Worm (Caenorhabditis elegans) whole organism, late embryonic: ENCODE results near the gene dnj-23.

Experiments
- C08G9.2 ChIP-seq: sonication (generic microtip); optimal IDR thresholded peaks from 2 replicates; lab custom pipeline; 2016; ENCODE audit warnings: mild to moderate bottlenecking, missing genetic modification characterization, moderate library complexity, missing compliant biosample characterization
- K02D7.2 ChIP-seq: sonication (generic microtip); optimal IDR thresholded peaks from 2 replicates; lab custom pipeline; 2017; ENCODE audit warnings: mild to moderate bottlenecking, missing genetic modification characterization, missing compliant biosample characterization
- K09A11.1 ChIP-seq: sonication (generic microtip); optimal IDR thresholded peaks from 2 replicates; lab custom pipeline; 2017; ENCODE audit warnings: antibody characterized with exemption, mild to moderate bottlenecking, missing genetic modification characterization, missing compliant biosample characterization; ENCODE audit not compliant: insufficient read depth
- ama-1 ChIP-seq: fragments of 150-350 bp; optimal IDR thresholded peaks from 2 replicates; lab custom pipeline; 2014
- ceh-14 ChIP-seq: sonication (generic microtip); optimal IDR thresholded peaks from 2 replicates; lab custom pipeline; 2016; ENCODE audit warnings: missing genotype, missing genetic modification characterization, missing compliant biosample characterization
- ceh-18 ChIP-seq: sonication (generic microtip); optimal IDR thresholded peaks from 2 replicates; lab custom pipeline; 2016; ENCODE audit warnings: missing genetic modification characterization, missing compliant biosample characterization
- ceh-22 ChIP-seq: sonication (generic microtip); optimal IDR thresholded peaks from 2 replicates; lab custom pipeline; 2017; ENCODE audit warnings: missing biosample characterization, missing genetic modification characterization
- ceh-34 ChIP-seq: sonication (generic microtip); optimal IDR thresholded peaks from 2 replicates; lab custom pipeline; 2016; ENCODE audit warnings: mild to moderate bottlenecking, missing genetic modification characterization, missing compliant biosample characterization
- ceh-48 ChIP-seq: sonication (generic microtip); optimal IDR thresholded peaks from 2 replicates; lab custom pipeline; 2016; ENCODE audit warnings: missing genetic modification characterization, inconsistent platforms, missing compliant biosample characterization
- che-1 ChIP-seq: sonication (generic microtip); optimal IDR thresholded peaks from 2 replicates; lab custom pipeline; 2016; ENCODE audit warnings: mild to moderate bottlenecking, missing genetic modification characterization, missing compliant biosample characterization
- dmd-4 ChIP-seq: sonication (generic microtip); optimal IDR thresholded peaks from 2 replicates; lab custom pipeline; 2016; ENCODE audit warnings: borderline replicate concordance, missing genetic modification characterization, missing compliant biosample characterization
- elt-2 ChIP-seq: sonication (generic microtip); optimal IDR thresholded peaks from 2 replicates; lab custom pipeline; 2016; ENCODE audit warnings: missing genetic modification reagents, missing genetic modification characterization, missing compliant biosample characterization
- elt-4 ChIP-seq: sonication (generic microtip); optimal IDR thresholded peaks from 2 replicates; lab custom pipeline; 2016; ENCODE audit warnings: missing genetic modification characterization, missing compliant biosample characterization
- ets-4 ChIP-seq: sonication (generic microtip); optimal IDR thresholded peaks from 2 replicates; lab custom pipeline; 2016; ENCODE audit warnings: missing genetic modification characterization, missing compliant biosample characterization
- fax-1 ChIP-seq: sonication (generic microtip); optimal IDR thresholded peaks from 2 replicates; lab custom pipeline; 2016; ENCODE audit warnings: missing genotype, missing genetic modification characterization, missing compliant biosample characterization
- gmeb-2 ChIP-seq: sonication (generic microtip); optimal IDR thresholded peaks from 2 replicates; lab custom pipeline; 2016; ENCODE audit warnings: missing genetic modification characterization, inconsistent platforms, missing compliant biosample characterization
- hlh-15 ChIP-seq: sonication (generic microtip); optimal IDR thresholded peaks from 2 replicates; lab custom pipeline; 2016; ENCODE audit warnings: missing genetic modification characterization, missing compliant biosample characterization
- hlh-30 ChIP-seq: sonication (generic microtip); optimal IDR thresholded peaks from 2 replicates; lab custom pipeline; 2017; ENCODE audit warnings: antibody characterized with exemption, missing genetic modification characterization, missing compliant biosample characterization; ENCODE audit not compliant: insufficient read depth
- hlh-8 ChIP-seq: sonication (generic microtip); optimal IDR thresholded peaks from 2 replicates; lab custom pipeline; 2016; ENCODE audit warnings: missing genotype, missing genetic modification characterization, missing compliant biosample characterization
- lim-6 ChIP-seq: sonication (generic microtip); optimal IDR thresholded peaks from 2 replicates; lab custom pipeline; 2016; ENCODE audit warnings: missing genetic modification characterization, missing compliant biosample characterization
- nfya-1 ChIP-seq: sonication (generic microtip); optimal IDR thresholded peaks from 2 replicates; lab custom pipeline; 2017; ENCODE audit warnings: missing genetic modification characterization, mild to moderate bottlenecking, missing compliant biosample characterization, antibody characterized with exemption, moderate library complexity
- nhr-11 ChIP-seq: fragments of 150-350 bp; optimal IDR thresholded peaks from 2 replicates; lab custom pipeline; 2014; ENCODE audit warnings: missing biosample characterization, missing genetic modification characterization
- nhr-232 ChIP-seq: sonication (generic microtip); optimal IDR thresholded peaks from 2 replicates; lab custom pipeline; 2016; ENCODE audit warnings: missing genetic modification characterization, missing compliant biosample characterization
- odd-2 ChIP-seq: sonication (generic microtip); optimal IDR thresholded peaks from 2 replicates; lab custom pipeline; 2017; ENCODE audit warnings: antibody characterized with exemption, mild to moderate bottlenecking, missing genetic modification characterization, missing compliant biosample characterization
- pag-3 ChIP-seq: sonication (generic microtip); optimal IDR thresholded peaks from 2 replicates; lab custom pipeline; 2016; ENCODE audit warnings: missing compliant biosample characterization, missing genetic modification characterization, borderline replicate concordance
- pat-9 ChIP-seq: fragments of 200-800 bp; sonication (Bioruptor generic); optimal IDR thresholded peaks from 2 replicates; lab custom pipeline; 2018; ENCODE audit warnings: mild to moderate bottlenecking, missing genetic modification characterization, moderate library complexity, missing compliant biosample characterization
- pax-1 ChIP-seq: fragments of 150-350 bp; optimal IDR thresholded peaks from 2 replicates; lab custom pipeline; 2014; ENCODE audit warnings: missing biosample characterization, missing genetic modification characterization
- pros-1 ChIP-seq: fragments of 150-350 bp; optimal IDR thresholded peaks from 2 replicates; lab custom pipeline; 2014; ENCODE audit warnings: missing biosample characterization, missing genetic modification reagents, missing genetic modification characterization
- ref-2 ChIP-seq: sonication (generic microtip); optimal IDR thresholded peaks from 2 replicates; lab custom pipeline; 2016; ENCODE audit warnings: missing genetic modification characterization, missing compliant biosample characterization
- sdc-2 ChIP-seq: sonication (generic microtip); optimal IDR thresholded peaks from 2 replicates; lab custom pipeline; 2016; ENCODE audit warnings: missing genotype, missing genetic modification characterization, missing compliant biosample characterization
- sox-2 ChIP-seq: fragments of 200-800 bp; sonication (Bioruptor generic); IDR thresholded peaks from 2 replicates; pipeline ENCODE4 v1.3.6; 2022; ENCODE audit warnings: missing genetic modification reagents, missing genetic modification characterization, missing compliant biosample characterization
- syd-9 ChIP-seq: sonication (generic microtip); optimal IDR thresholded peaks from 2 replicates; lab custom pipeline; 2016; ENCODE audit warnings: mild to moderate bottlenecking, missing genetic modification characterization, moderate library complexity, missing compliant biosample characterization
- tbx-2 ChIP-seq: sonication (generic microtip); optimal IDR thresholded peaks from 2 replicates; lab custom pipeline; 2016; ENCODE audit warnings: missing genetic modification characterization, missing compliant biosample characterization
- tbx-7 ChIP-seq: sonication (generic microtip); optimal IDR thresholded peaks from 2 replicates; lab custom pipeline; 2016; ENCODE audit warnings: missing genotype, missing genetic modification characterization, missing compliant biosample characterization
- unc-42 ChIP-seq: sonication (generic microtip); optimal IDR thresholded peaks from 2 replicates; lab custom pipeline; 2016; ENCODE audit warnings: missing genotype, missing genetic modification characterization, missing compliant biosample characterization
- unc-55 ChIP-seq: sonication (generic microtip); optimal IDR thresholded peaks from 2 replicates; lab custom pipeline; 2017; ENCODE audit warnings: missing biosample characterization, missing genetic modification reagents, missing genetic modification characterization
- unc-86 ChIP-seq: sonication (generic microtip); optimal IDR thresholded peaks from 2 replicates; lab custom pipeline; 2016; ENCODE audit warnings: missing genetic modification characterization, missing compliant biosample characterization

dnj-23 gene

DNA sequence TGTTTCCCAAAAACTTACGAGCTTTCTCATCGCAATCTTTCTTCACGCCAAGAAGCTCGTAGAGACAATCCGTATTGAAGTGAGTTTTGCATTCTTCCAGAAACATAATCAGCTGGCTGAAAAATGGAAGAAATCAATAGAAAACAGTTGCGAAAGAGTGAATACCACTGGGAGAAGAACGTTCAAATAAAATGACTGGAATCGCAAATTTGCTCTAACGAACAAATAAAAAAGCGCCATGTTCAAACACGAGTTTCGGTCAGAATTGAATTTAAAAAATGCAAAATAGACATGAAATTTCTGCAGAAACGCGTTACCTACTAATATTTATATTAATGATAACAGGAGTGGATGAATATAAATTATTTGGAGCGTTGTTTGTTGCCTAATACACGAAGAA, at the start of gene dnj-23:
Gene dnj-23 (minus strand): TSS at position 158 of the 400 bp plus-strand sequence.
- TF ChIP-seq sdc-2 (tag; lab: Kevin White, UChicago) (no peak), ets-4 (tag; lab: Kevin White, UChicago) (no peak), sox-2 (no peak), pag-3 (tag; lab: Kevin White, UChicago) (no peak), hlh-15 (tag; lab: Kevin White, UChicago) (no peak), K09A11.1 (tag; lab: Kevin White, UChicago) (no peak)

DNA sequence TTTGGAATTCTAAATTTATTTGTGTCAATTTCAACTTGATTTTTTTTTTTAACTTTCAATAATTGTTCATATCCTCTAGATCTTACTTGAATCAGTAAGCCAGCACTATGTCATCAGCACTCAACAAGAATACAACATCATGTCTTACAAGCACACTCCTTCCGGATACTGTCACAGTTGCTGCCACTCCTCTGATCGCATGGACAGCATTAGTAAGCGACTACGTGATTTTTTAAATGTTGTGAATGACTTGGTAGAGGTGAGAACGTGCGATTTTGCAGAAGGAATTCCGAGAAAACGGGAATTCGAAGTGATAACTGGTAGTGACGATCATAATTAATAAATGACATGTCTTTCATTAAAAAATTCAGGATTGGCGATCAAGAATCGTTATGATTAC, 49.6 kb upstream of the dnj-23 start, which contains the start of gene oac-54:
Gene oac-54 (plus strand): TSS at position 83 of the 400 bp plus-strand sequence.
- TF ChIP-seq ceh-14 (tag; lab: Kevin White, UChicago) (no peak), unc-42 (tag; lab: Kevin White, UChicago) (no peak), hlh-30 (tag; lab: Kevin White, UChicago) (no peak), tbx-7 (tag; lab: Kevin White, UChicago) (no peak), elt-4 (tag; lab: Kevin White, UChicago) (no peak), pros-1 (no peak), lim-6 (tag; lab: Kevin White, UChicago) (no peak), ceh-48 (tag; lab: Kevin White, UChicago) (no peak)

DNA sequence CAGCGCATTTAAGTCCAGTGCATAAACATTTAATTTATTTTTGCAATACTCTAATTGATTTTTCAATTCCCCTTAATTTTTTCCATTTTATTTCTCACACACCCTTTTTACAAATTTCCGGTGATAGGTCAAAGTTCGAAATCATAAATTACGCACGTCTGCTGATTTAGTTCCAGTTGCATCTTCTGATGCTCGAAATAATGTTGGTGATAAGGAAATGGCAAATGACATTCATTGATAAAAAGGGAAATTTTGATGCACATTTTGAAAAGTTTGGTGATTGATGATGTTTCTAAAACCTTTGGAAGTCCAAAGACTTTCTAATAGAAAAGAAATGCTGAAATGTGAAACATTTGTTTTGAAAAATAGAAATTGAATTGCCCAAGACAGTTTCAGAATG, 48.7 kb upstream of the dnj-23 start:
- TF ChIP-seq ama-1 (lab: Kevin White, UChicago) (no peak), odd-2 (no peak), ceh-14 (tag; lab: Kevin White, UChicago) (no peak), sdc-2 (tag; lab: Kevin White, UChicago) (no peak), pat-9 (tag; lab: Kevin White, UChicago) (no peak), elt-2 (tag; lab: Kevin White, UChicago) (peak; percentile 52)

DNA sequence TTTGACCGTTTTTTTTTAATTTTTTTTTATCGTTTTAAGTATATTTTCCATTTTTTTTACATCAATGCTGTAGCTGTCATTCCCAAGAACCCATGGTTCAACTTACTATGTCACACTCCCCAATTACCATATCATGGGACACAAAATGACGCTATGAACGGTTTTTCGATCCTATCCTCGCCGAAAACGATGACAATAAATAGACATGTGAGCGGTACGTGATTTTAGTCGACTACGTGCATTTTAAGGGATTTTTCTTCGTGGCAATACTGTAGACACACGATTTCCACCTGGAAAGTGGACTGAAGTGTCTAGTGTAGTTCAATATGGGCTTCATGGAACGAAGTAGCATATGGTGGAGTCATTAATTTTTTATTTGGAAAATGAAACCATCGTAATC, 47.9 kb upstream of the dnj-23 start:
- TF ChIP-seq elt-4 (tag; lab: Kevin White, UChicago), result no peak
- no peak for TF ChIP-seq unc-86 (tag; lab: Kevin White, UChicago)
- no peak for TF ChIP-seq ceh-14 (tag; lab: Kevin White, UChicago)
- TF ChIP-seq hlh-8 (tag; lab: Kevin White, UChicago), result no peak
- no peak for TF ChIP-seq nhr-11 (tag; lab: Kevin White, UChicago)
- TF ChIP-seq dmd-4, result no peak
- no peak for TF ChIP-seq fax-1 (tag; lab: Kevin White, UChicago)
- no peak for TF ChIP-seq syd-9 (tag; lab: Kevin White, UChicago)
- TF ChIP-seq odd-2, result no peak
- no peak for TF ChIP-seq unc-55 (GFP tag; lab: Kevin White, UChicago)
- no peak for TF ChIP-seq C08G9.2 (tag; lab: Kevin White, UChicago)
- no peak for TF ChIP-seq ceh-18 (tag; lab: Kevin White, UChicago)

DNA sequence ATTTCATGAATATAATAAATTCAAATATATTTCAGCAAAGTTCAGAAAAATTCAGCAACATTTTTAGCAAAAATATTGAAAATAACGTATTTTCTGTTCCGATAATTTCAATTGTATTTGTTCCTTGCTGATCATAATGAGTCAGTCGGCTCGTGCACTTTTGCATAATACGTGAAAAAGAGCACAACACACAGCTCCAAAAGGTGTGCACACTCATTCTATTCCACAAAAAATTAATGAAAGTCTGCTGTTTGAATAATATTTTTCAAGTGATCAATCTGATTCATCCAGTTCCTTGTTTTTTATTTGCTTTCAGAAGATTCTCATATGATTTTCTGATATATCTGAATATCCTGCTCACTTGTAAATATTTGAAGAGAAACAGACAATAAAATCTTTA, 45.9 kb upstream of the dnj-23 start:
- TF ChIP-seq syd-9 (tag; lab: Kevin White, UChicago), result no peak
- no peak for TF ChIP-seq ceh-22 (tag; lab: Kevin White, UChicago)
- no peak for TF ChIP-seq gmeb-2
- no peak for TF ChIP-seq ref-2 (tag; lab: Kevin White, UChicago)
- TF ChIP-seq che-1, result no peak
- no peak for TF ChIP-seq hlh-30 (tag; lab: Kevin White, UChicago)
- no peak for TF ChIP-seq pag-3 (tag; lab: Kevin White, UChicago)
- TF ChIP-seq K02D7.2 (tag; lab: Kevin White, UChicago), result no peak
- no peak for TF ChIP-seq ceh-34 (tag; lab: Kevin White, UChicago)
- TF ChIP-seq pax-1, result no peak
- no peak for TF ChIP-seq tbx-2 (tag; lab: Kevin White, UChicago)
- no peak for TF ChIP-seq ama-1 (lab: Kevin White, UChicago)
- TF ChIP-seq pros-1, result no peak
- TF ChIP-seq pat-9 (tag; lab: Kevin White, UChicago), result no peak
- TF ChIP-seq K09A11.1 (tag; lab: Kevin White, UChicago), result no peak
- no peak for TF ChIP-seq nhr-232 (tag; lab: Kevin White, UChicago)
- TF ChIP-seq nfya-1 (tag; lab: Kevin White, UChicago), result no peak
- TF ChIP-seq ceh-18 (tag; lab: Kevin White, UChicago), result no peak
- no peak for TF ChIP-seq dmd-4
